Fruit fly (Drosophila melanogaster): ENCODE measurements around the gene HP1D3csd.

HP1D3csd gene

dm6 chrX:19187624-19188085 is 2.4 kb upstream of the HP1D3csd start, which contains the start of gene Mec2:
Gene Mec2, plus strand, starts transcription at chrX:19188035.
- TF ChIP-seq ewg (GFP tag; optimal IDR thresholded peaks at IDR 0.05) (peak; percentile 39), zen2 (GFP tag; IDR thresholded peaks at IDR 0.05; ENCODE audit: partially characterized antibody) (no peak), CG9215 (GFP tag; IDR thresholded peaks at IDR 0.05) (peak; percentile 12; the same call in 1 of the 2 replicates), ci (GFP tag; IDR thresholded peaks at IDR 0.05) (peak; percentile 83), CG15696 (tag; optimal IDR thresholded peaks at IDR 0.05) (no peak), CG14014 (GFP tag; IDR thresholded peaks at IDR 0.05) (peak; percentile 57), CG12391 (tag; optimal IDR thresholded peaks at IDR 0.05) (peak; percentile 57), CG32767 (GFP tag; IDR thresholded peaks at IDR 0.05) (peak; percentile 37; the same call in 1 of the 2 replicates), TFAM (GFP tag; optimal IDR thresholded peaks at IDR 0.05) (no peak), row (GFP tag; IDR thresholded peaks at IDR 0.05) (peak; percentile 86), CG13424 (tag; optimal IDR thresholded peaks at IDR 0.05) (peak; percentile 1), NK7.1 (GFP tag; optimal IDR thresholded peaks at IDR 0.05) (peak; percentile 52), Deaf1 (tag; optimal IDR thresholded peaks at IDR 0.05) (peak; percentile 56), Sox100B (GFP tag; optimal IDR thresholded peaks at IDR 0.05) (no peak), lab (GFP tag; optimal IDR thresholded peaks at IDR 0.05) (peak; percentile 32), CG4424 (GFP tag; optimal IDR thresholded peaks at IDR 0.05) (no peak), en (GFP tag; optimal IDR thresholded peaks at IDR 0.05) (no peak), Mrtf (GFP tag; IDR thresholded peaks at IDR 0.05) (0 out of 3 replicates have a peak, but pooled peaks have one; percentile 38), CG6689 (GFP tag; IDR thresholded peaks at IDR 0.05) (0 out of 2 replicates have a peak, but pooled peaks have one; percentile 23), slbo (GFP tag; IDR thresholded peaks at IDR 0.05) (peak; percentile 84), Xbp1 (GFP tag; optimal IDR thresholded peaks at IDR 0.05) (peak; percentile 68), CG8089 (GFP tag; optimal IDR thresholded peaks at IDR 0.05) (peak; percentile 4), Hr3 (GFP tag; optimal IDR thresholded peaks at IDR 0.05) (peak; percentile 51), CG11093 (GFP tag; IDR thresholded peaks at IDR 0.05) (peak; percentile 13; the same call in 1 of the 3 replicates), Ada2b (GFP tag; IDR thresholded peaks at IDR 0.05) (peak; percentile 37; the same call in 1 of the 2 replicates), ash1 (GFP tag; optimal IDR thresholded peaks at IDR 0.05) (no peak), Atf6 (GFP tag; IDR thresholded peaks at IDR 0.05) (peak; percentile 37; the same call in 1 of the 2 replicates), CG2120 (GFP tag; optimal IDR thresholded peaks at IDR 0.05) (peak; percentile 77), CG4820 (GFP tag; optimal IDR thresholded peaks at IDR 0.05) (peak; percentile 24), Oli (tag; optimal IDR thresholded peaks at IDR 0.05) (peak; percentile 62), chm (GFP tag; IDR thresholded peaks at IDR 0.05) (peak; percentile 62; the same call in 1 of the 2 replicates), chif (GFP tag; optimal IDR thresholded peaks at IDR 0.05) (peak; percentile 68 to 70), ab (GFP tag; optimal IDR thresholded peaks at IDR 0.05) (peak; percentile 2), jing (GFP tag; optimal IDR thresholded peaks at IDR 0.05) (peak; percentile 38), CG8359 (GFP tag; optimal IDR thresholded peaks at IDR 0.05; ENCODE audit: borderline replicate concordance) (no peak), Blimp-1 (GFP tag; optimal IDR thresholded peaks at IDR 0.05) (peak; percentile 42), bcd (GFP tag; optimal IDR thresholded peaks at IDR 0.05) (peak; percentile 16), CG1647 (GFP tag; optimal IDR thresholded peaks at IDR 0.05) (peak; percentile 0), MTF-1 (GFP tag; optimal IDR thresholded peaks at IDR 0.05; ENCODE audit: borderline replicate concordance) (no peak), CG12659 (GFP tag; optimal IDR thresholded peaks at IDR 0.05) (peak; percentile 55), dmrt11E (tag; optimal IDR thresholded peaks at IDR 0.05) (peak; percentile 28), jumu (GFP tag; optimal IDR thresholded peaks at IDR 0.05) (peak; percentile 43), disco-r (GFP tag; optimal IDR thresholded peaks at IDR 0.05) (peak; percentile 22), vvl (GFP tag; IDR thresholded peaks at IDR 0.05) (peak; percentile 41; the same call in 1 of the 2 replicates), CG3726 (GFP tag; IDR thresholded peaks at IDR 0.05) (0 out of 3 replicates have a peak, but pooled peaks have one; percentile 23), maf-S (GFP tag; optimal IDR thresholded peaks at IDR 0.05) (peak; percentile 35), CG9817 (tag; optimal IDR thresholded peaks at IDR 0.05) (peak; percentile 36), fu2 (GFP tag; optimal IDR thresholded peaks at IDR 0.05) (peak; percentile 16), CG3281 (GFP tag; optimal IDR thresholded peaks at IDR 0.05) (no peak), CG34224 (GFP tag; IDR thresholded peaks at IDR 0.05; ENCODE audit: partially characterized antibody) (no peak)
